Worm (Caenorhabditis elegans) whole organism, L4 larva: Measurements from ENCODE around the gene srj-55.

Source experiments
- F37D6.2 ChIP-seq: sonication (generic microtip); optimal IDR thresholded peaks from 2 replicates; lab custom pipeline; 2016; ENCODE audit warnings: mild to moderate bottlenecking, missing genetic modification characterization, missing compliant biosample characterization
- ces-1 ChIP-seq: fragments of 150-350 bp; sonication (generic microtip); optimal IDR thresholded peaks from 4 replicates; lab custom pipeline; 2014; ENCODE audit warnings: missing biosample characterization, missing genetic modification reagents, missing genetic modification characterization
- zag-1 ChIP-seq: fragments of 150-350 bp; optimal IDR thresholded peaks from 2 replicates; lab custom pipeline; 2014; ENCODE audit warnings: missing biosample characterization, missing genetic modification characterization

ce11 chrV:2809443-2809842, 48.3 kb downstream of the srj-55 start:
- TF ChIP-seq ces-1 (GFP tag; lab: Kevin White, UChicago) (no peak), zag-1 (no peak), F37D6.2 (tag; lab: Kevin White, UChicago) (no peak)
